Worm (Caenorhabditis elegans): Measurements from ENCODE around the gene str-131.

str-131 gene

ce11 chrV:8110816-8111215, 29.3 kb upstream of the str-131 start:
- peak; percentile 11 for TF ChIP-seq F13H6.1 (tag; optimal IDR thresholded peaks at IDR 0.05)
- TF ChIP-seq elt-1 (tag; optimal IDR thresholded peaks at IDR 0.05): no peak

- no peak for TF ChIP-seq lin-13 (GFP tag; optimal IDR thresholded peaks at IDR 0.05)
- TF ChIP-seq lsy-2 (tag; optimal IDR thresholded peaks at IDR 0.05): no peak
- TF ChIP-seq ceh-16 (tag; optimal IDR thresholded peaks at IDR 0.05): no peak
- no peak for TF ChIP-seq alr-1 (tag; optimal IDR thresholded peaks at IDR 0.05)
- no peak for TF ChIP-seq nhr-10 (tag; optimal IDR thresholded peaks at IDR 0.05)
- no peak for TF ChIP-seq nhr-21 (tag; optimal IDR thresholded peaks at IDR 0.05)
Observed at ce11 chrV:8108670-8109069, 27.2 kb upstream of the str-131 start, which contains the start of gene myo-5. Gene myo-5, plus strand, starts transcription at chrV:8108970.

- TF ChIP-seq F13H6.1 (tag; optimal IDR thresholded peaks at IDR 0.05): no peak
- no peak for TF ChIP-seq nhr-77 (tag; optimal IDR thresholded peaks at IDR 0.05)
- TF ChIP-seq mbf-1 (tag; optimal IDR thresholded peaks at IDR 0.05): no peak
- no peak for TF ChIP-seq R02D3.7 (tag; optimal IDR thresholded peaks at IDR 0.05)
- no peak for TF ChIP-seq lin-11 (tag; optimal IDR thresholded peaks at IDR 0.05)
- no peak for TF ChIP-seq snpc-4 (tag; optimal IDR thresholded peaks at IDR 0.05)
- no peak for TF ChIP-seq zag-1 (tag; optimal IDR thresholded peaks at IDR 0.05)
- no peak for TF ChIP-seq mdl-1 (tag; optimal IDR thresholded peaks at IDR 0.05)
- no peak for TF ChIP-seq ceh-82 (tag; optimal IDR thresholded peaks at IDR 0.05)
- no peak for TF ChIP-seq nhr-25 (tag; optimal IDR thresholded peaks at IDR 0.05)
Observed at ce11 chrV:8104473-8104872, 23.0 kb upstream of the str-131 start, which contains the start of gene srlf-16. Gene srlf-16, plus strand, starts transcription at chrV:8104773.

- TF ChIP-seq elt-3 (tag; optimal IDR thresholded peaks at IDR 0.05) (no peak), mbf-1 (tag; optimal IDR thresholded peaks at IDR 0.05) (no peak), snpc-4 (tag; optimal IDR thresholded peaks at IDR 0.05) (no peak), Y55F3AM.14 (GFP tag; optimal IDR thresholded peaks at IDR 0.05) (no peak), sma-3 (GFP tag; optimal IDR thresholded peaks at IDR 0.05) (no peak), nhr-12 (tag; optimal IDR thresholded peaks at IDR 0.05) (no peak), F13H6.1 (tag; optimal IDR thresholded peaks at IDR 0.05) (no peak), ceh-82 (tag; optimal IDR thresholded peaks at IDR 0.05) (no peak), nhr-11 (tag; optimal IDR thresholded peaks at IDR 0.05) (no peak), nhr-10 (tag; optimal IDR thresholded peaks at IDR 0.05) (no peak), ceh-16 (tag; optimal IDR thresholded peaks at IDR 0.05) (no peak), unc-39 (tag; optimal IDR thresholded peaks at IDR 0.05) (no peak)
Observed at ce11 chrV:8102960-8103359, 21.5 kb upstream of the str-131 start, which contains the start of gene str-90. Gene str-90, plus strand, starts transcription at chrV:8103260.

ce11 chrV:8099306-8099705, 17.8 kb upstream of the str-131 start, which contains the start of gene sdz-23:
Gene sdz-23, plus strand, starts transcription at chrV:8099606.
- no peak for TF ChIP-seq blmp-1 (tag; optimal IDR thresholded peaks at IDR 0.05; ENCODE audit: insufficient read depth)
- no peak for TF ChIP-seq F13H6.1 (tag; optimal IDR thresholded peaks at IDR 0.05)
- TF ChIP-seq sma-9 (GFP tag; optimal IDR thresholded peaks at IDR 0.05): no peak
- no peak for TF ChIP-seq sma-9 (tag; optimal IDR thresholded peaks at IDR 0.05)
- TF ChIP-seq aly-2 (tag; optimal IDR thresholded peaks at IDR 0.05): no peak

- no peak for TF ChIP-seq ZK546.5 (tag; optimal IDR thresholded peaks at IDR 0.05)
Observed at ce11 chrV:8098239-8098638, 16.8 kb upstream of the str-131 start, which contains the start of gene str-145. Gene str-145, minus strand, starts transcription at chrV:8098339.

ce11 chrV:8095378-8095777, 13.9 kb upstream of the str-131 start, which contains the start of gene str-146:
Gene str-146, minus strand, starts transcription at chrV:8095478.
- TF ChIP-seq mdl-1 (tag; optimal IDR thresholded peaks at IDR 0.05): no peak
- no peak for TF ChIP-seq nhr-11 (tag; optimal IDR thresholded peaks at IDR 0.05)
- no peak for TF ChIP-seq nhr-129 (tag; optimal IDR thresholded peaks at IDR 0.05)
- no peak for TF ChIP-seq blmp-1 (tag; optimal IDR thresholded peaks at IDR 0.05; ENCODE audit: insufficient read depth)
- TF ChIP-seq sma-3 (GFP tag; optimal IDR thresholded peaks at IDR 0.05): no peak
- TF ChIP-seq dmd-4 (tag; optimal IDR thresholded peaks at IDR 0.05): no peak
- no peak for TF ChIP-seq fos-1 (tag; optimal IDR thresholded peaks at IDR 0.05)
- TF ChIP-seq unc-62 (GFP tag; optimal IDR thresholded peaks at IDR 0.05): no peak
- no peak for TF ChIP-seq ama-1 (optimal IDR thresholded peaks at IDR 0.05)

All from whole organism, L2 larva.